Comparison of ENCODE assay signal across 2 fruit fly cellular contexts in the genomic region with DNA sequence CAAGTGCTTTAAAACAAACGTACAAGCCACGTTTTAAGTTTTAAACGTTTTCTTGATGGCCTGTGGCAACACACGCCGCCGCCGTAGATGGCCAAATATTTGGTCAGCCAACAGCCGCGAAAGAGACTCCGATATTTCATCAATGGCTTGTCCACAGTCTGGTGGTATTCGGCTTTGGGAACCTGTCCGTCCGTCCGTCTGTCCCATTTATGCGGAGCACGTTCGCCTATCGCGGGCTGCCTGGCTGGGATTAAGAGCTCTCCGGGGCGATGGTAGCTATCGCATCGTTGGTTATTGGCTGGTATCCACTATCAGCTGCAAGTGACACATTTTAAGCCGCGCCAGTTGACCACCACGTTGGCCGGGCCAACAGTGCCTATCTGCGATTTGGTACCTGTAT.
TF ChIP-seq lines count a peak whose summit lies in the region.

No protein-coding gene starts in this region.

- no peak for TF ChIP-seq CTCF in whole organism, embryonic (GFP tag; optimal IDR thresholded peaks at IDR 0.05; lab: Kevin White, UChicago)

TF ChIP-seq in whole organism, embryonic, 481 proteins besides CTCF, POLR2A, EP300 and RAD21:
- no peak for TF ChIP-seq ap (GFP tag; IDR thresholded peaks at IDR 0.05; lab: Robert Waterston, UW)
- 0 out of 2 replicates have a peak, but pooled peaks have one; percentile 6 for TF ChIP-seq E2f2 (GFP tag; IDR thresholded peaks at IDR 0.05; lab: Robert Waterston, UW)
- peak; percentile 5 for TF ChIP-seq zen (tag; optimal IDR thresholded peaks at IDR 0.05; lab: Kevin White, UChicago)
- TF ChIP-seq Rx (GFP tag; IDR thresholded peaks at IDR 0.05; lab: Robert Waterston, UW): no peak
- TF ChIP-seq zen2 (GFP tag; IDR thresholded peaks at IDR 0.05; lab: Robert Waterston, UW; ENCODE audit: partially characterized antibody): no peak
- no peak for TF ChIP-seq yki (optimal IDR thresholded peaks at IDR 0.05; lab: Kevin White, UChicago)
- TF ChIP-seq br (optimal IDR thresholded peaks at IDR 0.05; lab: Kevin White, UChicago): no peak
- TF ChIP-seq vvl (GFP tag; IDR thresholded peaks at IDR 0.05; lab: Robert Waterston, UW): peak; percentile 52
- no peak for TF ChIP-seq Hr78 (GFP tag; optimal IDR thresholded peaks at IDR 0.05; lab: Kevin White, UChicago)
- TF ChIP-seq HmgZ (tag; optimal IDR thresholded peaks at IDR 0.05; lab: Kevin White, UChicago): no peak
- no peak for TF ChIP-seq slou (GFP tag; optimal IDR thresholded peaks at IDR 0.05; lab: Kevin White, UChicago)
- TF ChIP-seq NFAT (GFP tag; IDR thresholded peaks at IDR 0.05; lab: Robert Waterston, UW): no peak
- TF ChIP-seq lab (GFP tag; optimal IDR thresholded peaks at IDR 0.05; lab: Kevin White, UChicago): peak; percentile 35
- TF ChIP-seq kay (GFP tag; optimal IDR thresholded peaks at IDR 0.05; lab: Kevin White, UChicago): no peak
- TF ChIP-seq Ptx1 (GFP tag; IDR thresholded peaks at IDR 0.05; lab: Robert Waterston, UW): peak; percentile 17; the same call in 1 of the 2 replicates
- no peak for TF ChIP-seq repo (GFP tag; optimal IDR thresholded peaks at IDR 0.05; lab: Kevin White, UChicago)
- peak; percentile 65 for TF ChIP-seq Med (GFP tag; lab: Kevin White, UChicago)
- peak; percentile 32; the same call in 1 of the 2 replicates for TF ChIP-seq bbx (GFP tag; IDR thresholded peaks at IDR 0.05; lab: Robert Waterston, UW; ENCODE audit: partially characterized antibody)
- TF ChIP-seq Bgb (GFP tag; IDR thresholded peaks at IDR 0.05; lab: Robert Waterston, UW; ENCODE audit: partially characterized antibody): 0 out of 2 replicates have a peak, but pooled peaks have one; percentile 12
- TF ChIP-seq Dfd (GFP tag; optimal IDR thresholded peaks at IDR 0.05; lab: Kevin White, UChicago): no peak
- TF ChIP-seq CG32767 (GFP tag; IDR thresholded peaks at IDR 0.05; lab: Robert Waterston, UW): no peak
- TF ChIP-seq Pdp1 (GFP tag; optimal IDR thresholded peaks at IDR 0.05; lab: Kevin White, UChicago): no peak
- 0 out of 3 replicates have a peak, but pooled peaks have one; percentile 19 for TF ChIP-seq CG2199 (GFP tag; IDR thresholded peaks at IDR 0.05; lab: Robert Waterston, UW)
- no peak for TF ChIP-seq D19B (GFP tag; optimal IDR thresholded peaks at IDR 0.05; lab: Kevin White, UChicago)
- TF ChIP-seq HHEX (GFP tag; optimal IDR thresholded peaks at IDR 0.05; lab: Kevin White, UChicago): peak; percentile 10
- peak; percentile 27 for TF ChIP-seq Nf-YC (tag; optimal IDR thresholded peaks at IDR 0.05; lab: Kevin White, UChicago)
- no peak for TF ChIP-seq ken (GFP tag; IDR thresholded peaks at IDR 0.05; lab: Robert Waterston, UW)
- no peak for TF ChIP-seq Trl (optimal IDR thresholded peaks at IDR 0.05; lab: Kevin White, UChicago)
- TF ChIP-seq Trl (GFP tag; optimal IDR thresholded peaks at IDR 0.05; lab: Kevin White, UChicago): no peak

TF ChIP-seq in whole organism, pupa, 21 proteins besides CTCF, POLR2A, EP300 and RAD21:
- TF ChIP-seq CG32121 (GFP tag; IDR thresholded peaks at IDR 0.05; lab: Robert Waterston, UW) (no peak), CG4496 (GFP tag; IDR thresholded peaks at IDR 0.05; lab: Robert Waterston, UW) (0 out of 3 replicates have a peak, but pooled peaks have one; percentile 28), CG12605 (GFP tag; IDR thresholded peaks at IDR 0.05; lab: Robert Waterston, UW) (no peak)
TF ChIP-seq in whole organism, pupa: peak in this region for 1.
